Fruit fly (Drosophila melanogaster) whole organism, embryonic: ENCODE measurements around the gene CG9044.

Experiments
- Asciz ChIP-seq: fragments of 200-800 bp; sonication (Bioruptor generic); optimal IDR thresholded peaks from 2 replicates; lab custom pipeline; 2017; ENCODE audit warnings: missing biosample characterization, mild to moderate bottlenecking, missing genetic modification characterization, missing genetic modification reagents
- Atf-2 ChIP-seq: fragments of 200-800 bp; sonication (Bioruptor generic); optimal IDR thresholded peaks from 2 replicates; lab custom pipeline; 2016; ENCODE audit warnings: missing biosample characterization, missing genetic modification characterization
- Atf3 ChIP-seq: fragments of 200-800 bp; sonication (Bioruptor generic); optimal IDR thresholded peaks from 3 replicates; lab custom pipeline; 2016; ENCODE audit warnings: missing biosample characterization, missing genetic modification characterization
- Bdp1 ChIP-seq: fragments of 200-800 bp; sonication (Bioruptor generic); optimal IDR thresholded peaks from 3 replicates; lab custom pipeline; 2016; ENCODE audit warnings: missing biosample characterization, missing genetic modification characterization
- CG10274 ChIP-seq: fragments of 200-800 bp; sonication (Bioruptor generic); optimal IDR thresholded peaks from 3 replicates; lab custom pipeline; 2017; ENCODE audit warnings: missing biosample characterization, mild to moderate bottlenecking, missing genetic modification characterization
- CG10565 ChIP-seq: fragments of 200-800 bp; sonication (Bioruptor generic); optimal IDR thresholded peaks from 3 replicates; lab custom pipeline; 2016; ENCODE audit warnings: missing biosample characterization, mild to moderate bottlenecking, missing genetic modification characterization
- CG10654 ChIP-seq: fragments of 200-800 bp; sonication (Bioruptor generic); optimal IDR thresholded peaks from 2 replicates; lab custom pipeline; 2016; ENCODE audit warnings: missing biosample characterization, missing genetic modification characterization
- CG10979 ChIP-seq: fragments of 200-800 bp; sonication (Bioruptor generic); optimal IDR thresholded peaks from 2 replicates; lab custom pipeline; 2018; ENCODE audit warnings: missing biosample characterization, mild to moderate bottlenecking, missing genetic modification characterization, moderate library complexity
- CG1233 ChIP-seq: fragments of 200-800 bp; sonication (Bioruptor generic); optimal IDR thresholded peaks from 4 replicates; lab custom pipeline; 2018; ENCODE audit warnings: missing biosample characterization, mild to moderate bottlenecking, missing genetic modification characterization
- CG17359 ChIP-seq: fragments of 200-800 bp; sonication (Bioruptor generic); optimal IDR thresholded peaks from 3 replicates; lab custom pipeline; 2018; ENCODE audit warnings: missing biosample characterization, mild to moderate bottlenecking, missing genetic modification characterization, moderate library complexity
- CG18011 ChIP-seq: fragments of 200-800 bp; sonication (Bioruptor generic); optimal IDR thresholded peaks from 2 replicates; lab custom pipeline; 2017; ENCODE audit warnings: missing biosample characterization, missing genetic modification characterization, mild to moderate bottlenecking, moderate library complexity, missing genotype
- CG1832 ChIP-seq: fragments of 200-800 bp; sonication (Bioruptor generic); optimal IDR thresholded peaks from 2 replicates; lab custom pipeline; 2017; ENCODE audit warnings: missing biosample characterization, mild to moderate bottlenecking, missing genetic modification characterization, inconsistent platforms
- CG18619 ChIP-seq: fragments of 200-800 bp; sonication (Bioruptor generic); optimal IDR thresholded peaks from 3 replicates; lab custom pipeline; 2017; ENCODE audit warnings: missing biosample characterization, mild to moderate bottlenecking, missing genetic modification characterization
- CG3847 ChIP-seq: fragments of 200-800 bp; sonication (Bioruptor generic); IDR thresholded peaks from 2 replicates; pipeline ENCODE4 v1.3.6; 2022; ENCODE audit warnings: missing biosample characterization, missing genetic modification characterization
- CG4424 ChIP-seq: fragments of 200-800 bp; sonication (Bioruptor generic); optimal IDR thresholded peaks from 3 replicates; lab custom pipeline; 2016; ENCODE audit warnings: missing biosample characterization, missing genetic modification characterization
- CG4617 ChIP-seq: fragments of 200-800 bp; sonication (Bioruptor generic); optimal IDR thresholded peaks from 3 replicates; lab custom pipeline; 2016; ENCODE audit warnings: missing biosample characterization, missing genetic modification characterization, borderline replicate concordance
- CG6791 ChIP-seq: fragments of 200-800 bp; sonication (Bioruptor generic); IDR thresholded peaks from 3 replicates; pipeline ENCODE4 v1.3.6; 2022; ENCODE audit warnings: missing biosample characterization, missing genetic modification characterization; ENCODE audit not compliant: partially characterized antibody
- CG7556 ChIP-seq: fragments of 200-800 bp; sonication (Bioruptor generic); optimal IDR thresholded peaks from 2 replicates; lab custom pipeline; 2017; ENCODE audit warnings: missing biosample characterization, mild to moderate bottlenecking, missing genetic modification characterization
- CG9215 ChIP-seq: fragments of 200-800 bp; sonication (Bioruptor generic); IDR thresholded peaks from 2 replicates; pipeline ENCODE4 v1.3.6; 2022; ENCODE audit warnings: missing biosample characterization, missing genetic modification characterization
- Chrac-16 ChIP-seq: fragments of 200-800 bp; sonication (Bioruptor generic); optimal IDR thresholded peaks from 3 replicates; lab custom pipeline; 2016; ENCODE audit warnings: missing biosample characterization, missing genetic modification characterization
- CrebB ChIP-seq: fragments of 200-800 bp; sonication (Bioruptor generic); optimal IDR thresholded peaks from 3 replicates; lab custom pipeline; 2018; ENCODE audit warnings: missing biosample characterization, mild to moderate bottlenecking, missing genetic modification characterization
- D19B ChIP-seq: fragments of 200-800 bp; sonication (Bioruptor generic); optimal IDR thresholded peaks from 2 replicates; lab custom pipeline; 2017; ENCODE audit warnings: missing biosample characterization, mild to moderate bottlenecking, missing genetic modification characterization
- Drgx ChIP-seq: fragments of 200-800 bp; sonication (Bioruptor generic); IDR thresholded peaks from 2 replicates; pipeline ENCODE4 v1.3.6; 2022; ENCODE audit warnings: missing biosample characterization, missing genetic modification characterization
- ERR ChIP-seq: fragments of 200-800 bp; sonication (Bioruptor generic); optimal IDR thresholded peaks from 2 replicates; lab custom pipeline; 2016; ENCODE audit warnings: missing biosample characterization, missing genetic modification characterization
- Fer2 ChIP-seq: fragments of 200-800 bp; sonication (Bioruptor generic); optimal IDR thresholded peaks from 2 replicates; lab custom pipeline; 2018; ENCODE audit warnings: missing biosample characterization, mild to moderate bottlenecking, missing genetic modification characterization, moderate library complexity
- H15 ChIP-seq: fragments of 200-800 bp; sonication (Bioruptor generic); IDR thresholded peaks from 3 replicates; pipeline ENCODE4 v1.3.6; 2022; ENCODE audit warnings: missing biosample characterization, missing genetic modification characterization
- HLH4C ChIP-seq: fragments of 200-800 bp; sonication (Bioruptor generic); IDR thresholded peaks from 3 replicates; pipeline ENCODE4 v1.3.6; 2022; ENCODE audit warnings: missing biosample characterization, missing genetic modification characterization; ENCODE audit not compliant: partially characterized antibody
- Hsf ChIP-seq: fragments of 200-800 bp; sonication (Bioruptor generic); optimal IDR thresholded peaks from 3 replicates; lab custom pipeline; 2016; ENCODE audit warnings: missing biosample characterization, missing genetic modification characterization
- MESR4 ChIP-seq: fragments of 200-800 bp; sonication (Bioruptor generic); optimal IDR thresholded peaks from 2 replicates; lab custom pipeline; 2018; ENCODE audit warnings: missing biosample characterization, mild to moderate bottlenecking, missing genetic modification characterization, moderate library complexity
- NFAT ChIP-seq: fragments of 200-800 bp; sonication (Bioruptor generic); IDR thresholded peaks from 2 replicates; pipeline ENCODE4 v1.3.6; 2022; ENCODE audit warnings: missing biosample characterization, missing genetic modification characterization
- Neu2 ChIP-seq: fragments of 200-800 bp; sonication (Bioruptor generic); optimal IDR thresholded peaks from 3 replicates; lab custom pipeline; 2016; ENCODE audit warnings: missing biosample characterization, missing genetic modification characterization, borderline replicate concordance
- Ravus ChIP-seq: fragments of 200-800 bp; sonication (Bioruptor generic); IDR thresholded peaks from 2 replicates; pipeline ENCODE4 v1.3.6; 2022; ENCODE audit warnings: missing biosample characterization, missing genetic modification characterization
- bigmax ChIP-seq: fragments of 200-800 bp; sonication (Bioruptor generic); optimal IDR thresholded peaks from 2 replicates; lab custom pipeline; 2018; ENCODE audit warnings: missing biosample characterization, mild to moderate bottlenecking, missing genetic modification characterization
- bsh ChIP-seq, 2 experiments: fragments of 200-800 bp; sonication (Bioruptor generic); optimal IDR thresholded peaks; 2 replicates each; lab custom pipeline; 2017 to 2018; ENCODE audit warnings: mild to moderate bottlenecking in 2 of 2, missing biosample characterization in 2 of 2, missing genetic modification characterization in 2 of 2, moderate library complexity in 1 of 2
- chinmo ChIP-seq: fragments of 200-800 bp; sonication (Bioruptor generic); IDR thresholded peaks from 4 replicates; pipeline ENCODE4 v1.3.6; 2022; ENCODE audit warnings: missing biosample characterization, missing genetic modification characterization; ENCODE audit not compliant: partially characterized antibody
- dmrt99B ChIP-seq: fragments of 200-800 bp; sonication (Bioruptor generic); optimal IDR thresholded peaks from 2 replicates; lab custom pipeline; 2018; ENCODE audit warnings: missing biosample characterization, mild to moderate bottlenecking, missing genetic modification characterization, moderate library complexity
- dysf ChIP-seq: fragments of 200-800 bp; sonication (Bioruptor generic); IDR thresholded peaks from 3 replicates; pipeline ENCODE4 v1.3.6; 2022; ENCODE audit warnings: missing biosample characterization, missing genetic modification characterization
- emc ChIP-seq: fragments of 200-800 bp; sonication (Bioruptor generic); optimal IDR thresholded peaks from 2 replicates; lab custom pipeline; 2016; ENCODE audit warnings: missing biosample characterization, missing genetic modification characterization
- eve ChIP-seq, 2 experiments: fragments of >200 bp; optimal IDR thresholded peaks; 2 replicates each; lab custom pipeline; 2017; ENCODE audit warnings: missing biosample characterization in 2 of 2, missing genetic modification characterization in 2 of 2
- gcm2 ChIP-seq: fragments of 200-800 bp; sonication (Bioruptor generic); optimal IDR thresholded peaks from 2 replicates; lab custom pipeline; 2016; ENCODE audit warnings: missing biosample characterization, missing genetic modification characterization
- hkb ChIP-seq, 2 experiments: fragments of 200-800 bp in 1 of 2; fragments of >200 bp in 1 of 2; sonication (Bioruptor generic) in 1 of 2; IDR thresholded peaks in 1 of 2; optimal IDR thresholded peaks in 1 of 2; 2 replicates each; pipeline versions ENCODE4 v1.3.6 to Lab custom; 2017 to 2022; ENCODE audit warnings: missing biosample characterization in 1 of 2, missing genetic modification characterization in 1 of 2
- inv ChIP-seq: fragments of 200-800 bp; sonication (Bioruptor generic); IDR thresholded peaks from 2 replicates; pipeline ENCODE4 v1.3.6; 2022; ENCODE audit warnings: missing biosample characterization, missing genetic modification characterization; ENCODE audit not compliant: partially characterized antibody
- repo ChIP-seq: fragments of 200-800 bp; sonication (Bioruptor generic); optimal IDR thresholded peaks from 2 replicates; lab custom pipeline; 2016; ENCODE audit warnings: missing biosample characterization, missing genetic modification characterization
- sens-2 ChIP-seq: fragments of 200-800 bp; sonication (Bioruptor generic); IDR thresholded peaks from 2 replicates; pipeline ENCODE4 v1.3.6; 2022; ENCODE audit warnings: missing biosample characterization, missing genetic modification characterization
- slbo ChIP-seq: fragments of 200-800 bp; sonication (Bioruptor generic); IDR thresholded peaks from 2 replicates; pipeline ENCODE4 v1.3.6; 2022; ENCODE audit warnings: missing biosample characterization, missing genetic modification characterization
- tap ChIP-seq: fragments of 200-800 bp; optimal IDR thresholded peaks from 3 replicates; lab custom pipeline; 2019; ENCODE audit warnings: missing biosample characterization, mild to moderate bottlenecking, missing genetic modification characterization, moderate library complexity
- tup ChIP-seq: fragments of 200-800 bp; sonication (Bioruptor generic); optimal IDR thresholded peaks from 2 replicates; lab custom pipeline; 2016; ENCODE audit warnings: missing biosample characterization, mild to moderate bottlenecking, missing genetic modification characterization, moderate library complexity

Gene CG9044

DNA sequence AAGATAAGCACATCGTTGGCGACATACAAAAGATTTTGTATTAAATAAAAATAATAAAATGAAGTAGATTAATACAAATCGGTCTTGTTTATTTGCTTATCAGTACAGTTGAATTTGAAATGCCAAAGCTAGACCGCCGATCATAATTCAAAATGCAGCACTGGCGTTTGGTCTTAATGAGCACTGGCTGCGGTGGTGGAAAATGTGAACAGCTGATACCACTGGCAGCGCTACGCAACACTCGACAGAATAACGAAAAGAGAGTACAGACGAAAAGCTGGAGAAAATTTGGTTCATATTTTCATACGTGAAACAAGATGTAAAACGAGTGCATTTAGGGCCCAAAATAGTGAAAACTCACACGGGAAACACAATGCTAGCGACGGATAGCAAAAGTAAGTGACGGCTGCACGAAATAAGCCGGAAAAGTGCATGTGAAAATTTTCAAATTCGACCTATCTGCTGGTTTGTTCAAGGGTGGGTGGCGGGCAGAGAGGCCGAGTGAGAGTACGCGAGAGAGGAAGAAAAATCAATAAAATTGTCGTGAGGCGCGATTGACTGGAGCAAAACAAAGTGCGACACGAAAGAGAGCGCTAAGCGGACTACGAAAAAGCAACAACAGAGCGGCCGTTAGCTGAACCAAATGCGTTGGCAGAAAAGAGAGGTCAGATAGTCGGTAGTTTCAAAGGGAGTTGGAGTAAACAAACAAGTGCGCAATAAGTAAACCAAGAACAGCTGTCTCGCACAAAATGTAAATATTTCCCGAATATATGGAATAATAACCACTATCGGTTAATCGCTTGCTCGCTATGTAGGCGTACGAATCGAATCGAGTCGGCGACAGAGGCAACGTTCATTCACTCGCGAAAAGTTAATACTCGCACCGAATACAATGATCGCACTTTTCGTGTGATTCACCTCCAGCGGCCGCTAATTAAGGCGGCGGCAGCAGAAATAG is 42.1 kb upstream of the CG9044 start, which contains the start of gene bchs (continued):
- TF ChIP-seq CG17359 (peak; percentile 94), CG18011 (GFP tag; lab: Kevin White, UChicago) (no peak), D19B (peak; percentile 58), Hsf (GFP tag; lab: Kevin White, UChicago) (peak; percentile 78), Bdp1 (peak; percentile 79), Chrac-16 (GFP tag; lab: Kevin White, UChicago) (peak; percentile 32), inv (GFP tag; lab: Robert Waterston, UW) (no peak), Ravus (GFP tag; lab: Robert Waterston, UW) (no peak; the same call in 1 of the 2 replicates), CG4424 (GFP tag; lab: Kevin White, UChicago) (no peak), Atf-2 (peak; percentile 79), NFAT (peak; percentile 57; the same call in 1 of the 2 replicates), tap (tag; lab: Kevin White, UChicago) (no peak), emc (GFP tag; lab: Kevin White, UChicago) (no peak), slbo (GFP tag; lab: Robert Waterston, UW) (peak; percentile 51; the same call in 1 of the 2 replicates), dysf (GFP tag; lab: Robert Waterston, UW) (peak; percentile 57; the same call in 1 of the 3 replicates), CG9215 (GFP tag; lab: Robert Waterston, UW) (no peak), CG10565 (peak; percentile 39), repo (GFP tag; lab: Kevin White, UChicago) (peak; percentile 71), Neu2 (GFP tag; lab: Kevin White, UChicago) (peak; percentile 32), CG1832 (peak; percentile 45), CG6791 (GFP tag; lab: Robert Waterston, UW) (peak; percentile 38; the same call in 1 of the 3 replicates), bsh (GFP tag; optimal IDR thresholded peaks at IDR 0.05; lab: Kevin White, UChicago) (peak in 1 of 2 experiments; percentile 91), CG7556 (GFP tag; lab: Kevin White, UChicago) (peak; percentile 90), CrebB (tag; lab: Kevin White, UChicago) (peak; percentile 96), CG4617 (GFP tag; lab: Kevin White, UChicago) (peak; percentile 10), gcm2 (GFP tag; lab: Kevin White, UChicago) (peak; percentile 57), bigmax (GFP tag; lab: Kevin White, UChicago) (peak; percentile 77), eve (GFP tag; optimal IDR thresholded peaks at IDR 0.05; lab: Kevin White, UChicago) (no peak), ERR (GFP tag; lab: Kevin White, UChicago) (peak; percentile 75), Asciz (peak; percentile 99), CG10979 (tag; lab: Kevin White, UChicago) (peak; percentile 68), Fer2 (tag; lab: Kevin White, UChicago) (peak; percentile 74), Atf3 (GFP tag; lab: Kevin White, UChicago) (peak; percentile 59), dmrt99B (tag; lab: Kevin White, UChicago) (no peak), CG10274 (GFP tag; lab: Kevin White, UChicago) (peak; percentile 75), CG1233 (GFP tag; lab: Kevin White, UChicago) (peak; percentile 93), Drgx (GFP tag; lab: Robert Waterston, UW) (no peak), CG10654 (GFP tag; lab: Kevin White, UChicago) (peak; percentile 79), H15 (GFP tag; lab: Robert Waterston, UW) (no peak), HLH4C (no peak), CG3847 (peak; percentile 74), chinmo (GFP tag; lab: Robert Waterston, UW) (0 out of 4 replicates have a peak, but pooled peaks have one; percentile 69), tup (GFP tag; lab: Kevin White, UChicago) (peak; percentile 73), sens-2 (peak; percentile 68; the same call in 1 of the 2 replicates), CG18619 (GFP tag; lab: Kevin White, UChicago) (peak; percentile 93), hkb (optimal IDR thresholded peaks at IDR 0.05; lab: Kevin White, UChicago) (no peak), hkb (GFP tag; IDR thresholded peaks at IDR 0.05; lab: Robert Waterston, UW) (peak; percentile 96), MESR4 (peak; percentile 52)
